Worm (Caenorhabditis elegans) whole organism, mixed stage, embryonic: ENCODE measurements around the gene T10C6.10.

Experiments
- M03D4.4 ChIP-seq: sonication (generic microtip); optimal IDR thresholded peaks from 2 replicates; lab custom pipeline; 2017; ENCODE audit warnings: mild to moderate bottlenecking, missing genetic modification characterization, missing compliant biosample characterization
- bed-3 ChIP-seq: fragments of 200-800 bp; sonication (Bioruptor generic); optimal IDR thresholded peaks from 3 replicates; lab custom pipeline; 2018; ENCODE audit warnings: mild to moderate bottlenecking, missing genetic modification characterization, moderate library complexity, missing compliant biosample characterization
- blmp-1 ChIP-seq: fragments of 150-350 bp; optimal IDR thresholded peaks from 2 replicates; lab custom pipeline; 2014; ENCODE audit warnings: missing biosample characterization, missing genetic modification characterization
- ceh-39 ChIP-seq: fragments of 150-350 bp; optimal IDR thresholded peaks from 2 replicates; lab custom pipeline; 2014; ENCODE audit warnings: missing biosample characterization, missing genetic modification characterization
- ceh-83 ChIP-seq: fragments of 200-800 bp; sonication (Bioruptor generic); optimal IDR thresholded peaks from 2 replicates; lab custom pipeline; 2018; ENCODE audit warnings: mild to moderate bottlenecking, missing genetic modification characterization, missing compliant biosample characterization
- ces-1 ChIP-seq: fragments of 150-350 bp; optimal IDR thresholded peaks from 2 replicates; lab custom pipeline; 2014; ENCODE audit warnings: missing biosample characterization, missing genetic modification reagents, missing genetic modification characterization
- cnd-1 ChIP-seq: fragments of 200-800 bp; sonication (Bioruptor generic); optimal IDR thresholded peaks from 2 replicates; lab custom pipeline; 2018; ENCODE audit warnings: mild to moderate bottlenecking, missing genetic modification characterization, missing compliant biosample characterization
- drap-1 ChIP-seq: fragments of 200-800 bp; sonication (Bioruptor generic); optimal IDR thresholded peaks from 3 replicates; lab custom pipeline; 2018; ENCODE audit warnings: mild to moderate bottlenecking, missing genetic modification characterization, missing compliant biosample characterization
- elt-1 ChIP-seq: sonication (generic microtip); optimal IDR thresholded peaks from 2 replicates; lab custom pipeline; 2017; ENCODE audit warnings: missing genetic modification characterization, mild to moderate bottlenecking, missing compliant biosample characterization, antibody characterized with exemption, moderate library complexity, borderline replicate concordance; ENCODE audit not compliant: insufficient read depth
- elt-3 ChIP-seq: fragments of 150-350 bp; optimal IDR thresholded peaks from 2 replicates; lab custom pipeline; 2014; ENCODE audit warnings: missing biosample characterization, missing genetic modification characterization
- flh-1 ChIP-seq: fragments of 200-800 bp; sonication (Bioruptor generic); optimal IDR thresholded peaks from 2 replicates; lab custom pipeline; 2018; ENCODE audit warnings: mild to moderate bottlenecking, missing genetic modification characterization, moderate library complexity, missing compliant biosample characterization
- ham-2 ChIP-seq: fragments of 200-800 bp; sonication (Bioruptor generic); optimal IDR thresholded peaks from 2 replicates; lab custom pipeline; 2018; ENCODE audit warnings: mild to moderate bottlenecking, missing genetic modification characterization, missing compliant biosample characterization
- hlh-1 ChIP-seq: fragments of 150-350 bp; optimal IDR thresholded peaks from 2 replicates; lab custom pipeline; 2014; ENCODE audit warnings: missing biosample characterization, missing genetic modification reagents, missing genetic modification characterization
- lin-13 ChIP-seq: fragments of 150-350 bp; optimal IDR thresholded peaks from 2 replicates; lab custom pipeline; 2014; ENCODE audit warnings: missing biosample characterization, missing genetic modification characterization
- lin-32 ChIP-seq: fragments of 200-800 bp; sonication (Bioruptor generic); optimal IDR thresholded peaks from 2 replicates; lab custom pipeline; 2018; ENCODE audit warnings: mild to moderate bottlenecking, missing genetic modification characterization, missing compliant biosample characterization
- lsy-2 ChIP-seq: fragments of 150-350 bp; optimal IDR thresholded peaks from 2 replicates; lab custom pipeline; 2014; ENCODE audit warnings: missing biosample characterization, missing genetic modification characterization
- mab-5 ChIP-seq: fragments of 150-350 bp; optimal IDR thresholded peaks from 2 replicates; lab custom pipeline; 2014; ENCODE audit warnings: missing biosample characterization, missing genetic modification characterization
- mep-1 ChIP-seq: fragments of 150-350 bp; optimal IDR thresholded peaks from 2 replicates; lab custom pipeline; 2017; ENCODE audit warnings: missing biosample characterization, missing genetic modification reagents, missing genetic modification characterization, inconsistent platforms
- mls-2 ChIP-seq: sonication (generic microtip); optimal IDR thresholded peaks from 2 replicates; lab custom pipeline; 2016; ENCODE audit warnings: mild to moderate bottlenecking, missing genetic modification characterization, moderate library complexity, missing compliant biosample characterization
- nhr-12 ChIP-seq: fragments of 150-350 bp; optimal IDR thresholded peaks from 2 replicates; lab custom pipeline; 2014; ENCODE audit warnings: missing biosample characterization, missing genetic modification characterization
- nhr-2 ChIP-seq: fragments of 150-350 bp; optimal IDR thresholded peaks from 2 replicates; lab custom pipeline; 2014; ENCODE audit warnings: missing biosample characterization, missing genetic modification characterization
- nhr-237 ChIP-seq: fragments of 150-350 bp; optimal IDR thresholded peaks from 2 replicates; lab custom pipeline; 2014; ENCODE audit warnings: missing biosample characterization, missing genetic modification characterization
- nhr-28 ChIP-seq: fragments of 150-350 bp; optimal IDR thresholded peaks from 2 replicates; lab custom pipeline; 2014; ENCODE audit warnings: missing biosample characterization, missing genetic modification characterization
- nhr-76 ChIP-seq: sonication (generic microtip); optimal IDR thresholded peaks from 2 replicates; lab custom pipeline; 2017; ENCODE audit warnings: missing biosample characterization, missing genetic modification characterization
- pha-4 ChIP-seq: fragments of 150-350 bp; optimal IDR thresholded peaks from 2 replicates; lab custom pipeline; 2018; ENCODE audit warnings: missing biosample characterization, missing genetic modification reagents, missing genetic modification characterization
- sem-2 ChIP-seq: fragments of 200-800 bp; sonication (Bioruptor generic); optimal IDR thresholded peaks from 2 replicates; lab custom pipeline; 2018; ENCODE audit warnings: mild to moderate bottlenecking, missing genetic modification characterization, missing compliant biosample characterization
- snpc-4 ChIP-seq: fragments of 150-350 bp; optimal IDR thresholded peaks from 2 replicates; lab custom pipeline; 2014; ENCODE audit warnings: missing biosample characterization, missing genetic modification characterization
- sptf-1 ChIP-seq: sonication (generic microtip); optimal IDR thresholded peaks from 2 replicates; lab custom pipeline; 2017; ENCODE audit warnings: mild to moderate bottlenecking, missing genetic modification characterization, moderate library complexity, missing compliant biosample characterization
- unc-120 ChIP-seq: sonication (generic microtip); optimal IDR thresholded peaks from 2 replicates; lab custom pipeline; 2017; ENCODE audit warnings: missing genetic modification characterization, missing compliant biosample characterization; ENCODE audit not compliant: poor library complexity, severe bottlenecking
- unc-39 ChIP-seq: fragments of 150-350 bp; optimal IDR thresholded peaks from 2 replicates; lab custom pipeline; 2014; ENCODE audit warnings: missing biosample characterization, missing genetic modification characterization
- unc-62 ChIP-seq: fragments of 150-350 bp; optimal IDR thresholded peaks from 2 replicates; lab custom pipeline; 2014; ENCODE audit warnings: missing biosample characterization, missing genetic modification reagents, missing genetic modification characterization
- zip-8 ChIP-seq: fragments of 150-350 bp; optimal IDR thresholded peaks from 2 replicates; lab custom pipeline; 2014; ENCODE audit warnings: missing biosample characterization, missing genetic modification characterization

T10C6.10 gene

DNA sequence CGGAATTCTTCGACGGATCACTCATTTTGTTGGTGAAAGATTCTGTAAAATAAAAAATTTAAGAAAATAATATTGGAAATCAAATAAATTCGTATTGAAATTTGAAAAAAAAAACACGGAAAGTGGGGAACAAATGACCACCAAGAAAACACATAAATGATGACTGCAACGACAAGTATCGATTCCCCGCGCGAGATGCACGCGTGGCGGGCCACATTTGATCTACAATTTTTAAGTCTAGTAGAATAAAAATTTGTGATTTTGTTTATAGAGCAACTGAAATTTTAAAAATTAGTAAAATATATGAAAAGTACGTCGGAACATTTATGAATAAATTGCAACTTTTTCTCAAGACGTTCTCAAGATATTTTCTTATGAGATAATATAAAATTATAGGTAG is 18.8 kb downstream of the T10C6.10 start, which contains the start of gene F14H3.4:
Gene F14H3.4 (minus strand): TSS at position 42 of the 400 bp plus-strand sequence.
- TF ChIP-seq unc-62 (GFP tag; lab: Kevin White, UChicago), result no peak
- TF ChIP-seq cnd-1 (tag; lab: Kevin White, UChicago), result no peak
- no peak for TF ChIP-seq blmp-1
- no peak for TF ChIP-seq mep-1
- no peak for TF ChIP-seq pha-4 (tag; lab: Kevin White, UChicago)
- TF ChIP-seq lin-13, result no peak

DNA sequence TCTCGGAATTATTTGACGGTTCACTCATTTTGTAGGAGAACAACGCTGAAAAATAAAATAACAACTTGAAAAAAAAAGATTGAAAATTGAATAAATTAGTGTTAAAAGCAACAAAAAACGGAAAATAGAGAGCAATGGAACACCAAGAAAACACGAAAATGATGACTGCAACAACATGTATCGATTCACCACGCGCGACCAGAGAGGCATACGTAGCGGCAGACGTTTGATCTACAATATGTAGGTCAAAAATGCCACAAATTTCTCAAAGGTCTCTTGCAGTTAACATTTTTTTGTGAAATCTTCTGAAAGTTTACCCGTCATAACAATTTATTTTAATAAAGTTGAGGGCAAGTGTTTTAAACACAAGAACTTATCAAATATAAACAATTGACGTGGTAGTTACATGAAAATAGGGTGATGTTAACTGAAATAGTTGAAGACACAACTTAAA is 20.8 kb downstream of the T10C6.10 start, which contains the start of gene F14H3.5:
Gene F14H3.5 (minus strand): TSS at position 51 of the 454 bp plus-strand sequence.
- TF ChIP-seq mab-5 (tag; lab: Kevin White, UChicago) (no peak), pha-4 (tag; lab: Kevin White, UChicago) (no peak), M03D4.4 (tag; lab: Kevin White, UChicago) (no peak), lin-32 (GFP tag; lab: Kevin White, UChicago) (no peak), nhr-12 (tag; lab: Kevin White, UChicago) (no peak), elt-3 (tag; lab: Kevin White, UChicago) (no peak), nhr-2 (tag; lab: Kevin White, UChicago) (no peak), nhr-76 (no peak), drap-1 (no peak), mls-2 (tag; lab: Kevin White, UChicago) (no peak), nhr-28 (no peak), elt-1 (tag; lab: Kevin White, UChicago) (no peak)

DNA sequence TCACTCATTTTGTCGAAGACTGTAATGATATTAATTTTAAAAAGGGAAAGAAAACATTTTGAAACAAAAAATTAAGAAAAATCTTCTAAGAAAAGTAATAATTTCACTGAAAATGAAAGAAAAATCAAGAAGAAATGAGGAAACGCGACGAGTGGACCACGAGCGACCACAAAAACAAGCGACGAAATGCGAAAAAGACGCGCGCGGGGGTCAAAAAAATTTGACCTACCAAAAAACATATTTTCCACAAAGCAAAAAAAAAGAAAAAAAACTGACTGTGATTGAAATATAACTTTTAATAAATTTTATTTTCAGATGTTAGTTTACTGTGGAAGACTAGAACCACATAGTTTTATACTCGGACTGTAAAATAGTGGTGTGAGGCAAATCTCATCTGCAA is 22.7 kb downstream of the T10C6.10 start, which contains the start of gene F14H3.6:
Gene F14H3.6 (minus strand): TSS at position 22 of the 400 bp plus-strand sequence.
- TF ChIP-seq flh-1 (GFP tag; lab: Kevin White, UChicago) (no peak), nhr-76 (no peak), lsy-2 (no peak), nhr-28 (no peak), nhr-237 (tag; lab: Kevin White, UChicago) (no peak), lin-13 (no peak), bed-3 (no peak), blmp-1 (no peak), ces-1 (GFP tag; lab: Kevin White, UChicago) (no peak), hlh-1 (tag; lab: Kevin White, UChicago) (no peak), ceh-39 (no peak), unc-62 (GFP tag; lab: Kevin White, UChicago) (no peak), mab-5 (tag; lab: Kevin White, UChicago) (no peak)

DNA sequence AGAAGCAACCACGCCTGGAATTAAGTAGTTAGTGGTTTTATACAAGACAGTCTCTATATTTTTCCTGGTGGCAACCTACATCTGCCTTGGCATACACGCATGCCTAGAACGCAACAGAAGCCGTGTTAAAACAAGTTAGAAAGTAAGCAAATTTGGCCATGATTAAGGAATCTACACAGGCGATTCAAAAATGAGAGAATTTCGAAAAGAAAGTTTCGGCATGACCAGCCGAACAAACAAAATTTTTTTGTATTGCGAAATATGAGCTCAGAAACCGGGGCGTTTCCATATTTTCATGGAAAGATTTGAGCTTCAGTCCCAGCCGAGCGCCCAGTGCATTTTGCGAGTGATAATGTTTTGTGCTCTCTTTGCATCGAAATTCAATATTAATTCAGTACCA is 23.9 kb downstream of the T10C6.10 start, which contains the start of gene F14H3.15:
Gene F14H3.15 (minus strand): TSS at position 101 of the 400 bp plus-strand sequence.
- TF ChIP-seq ceh-83 (GFP tag; lab: Kevin White, UChicago) (no peak), flh-1 (GFP tag; lab: Kevin White, UChicago) (no peak), sptf-1 (tag; lab: Kevin White, UChicago) (no peak), sem-2 (no peak), bed-3 (no peak), unc-62 (GFP tag; lab: Kevin White, UChicago) (no peak), cnd-1 (tag; lab: Kevin White, UChicago) (no peak), nhr-12 (tag; lab: Kevin White, UChicago) (no peak)
- TF ChIP-seq, all 35 proteins: peak for 0

DNA sequence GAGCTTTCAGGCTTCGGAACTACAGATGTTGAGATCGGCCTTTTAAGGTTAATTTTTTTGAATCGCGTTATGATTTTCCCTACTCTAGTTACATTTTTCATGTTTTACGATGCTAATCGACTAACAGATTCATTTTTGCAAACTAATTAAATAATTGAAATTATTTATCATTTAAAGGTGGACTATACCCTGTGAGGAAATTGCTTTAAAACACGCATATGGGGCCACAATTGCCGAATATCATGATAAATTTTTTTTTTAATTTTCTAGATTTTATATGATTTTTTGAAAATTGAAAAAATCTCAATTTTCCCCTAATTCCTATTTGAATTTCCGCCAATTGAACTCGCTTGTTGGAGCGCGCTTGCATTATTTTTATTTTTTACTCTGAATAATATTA is 25.8 kb downstream of the T10C6.10 start, which contains the start of gene fbxa-100:
Gene fbxa-100 (minus strand): TSS at position 101 of the 400 bp plus-strand sequence.
- no peak for TF ChIP-seq unc-120 (tag; lab: Kevin White, UChicago)
- TF ChIP-seq blmp-1, result no peak
- no peak for TF ChIP-seq sptf-1 (tag; lab: Kevin White, UChicago)
- TF ChIP-seq unc-39, result no peak
- TF ChIP-seq ceh-83 (GFP tag; lab: Kevin White, UChicago), result no peak

DNA sequence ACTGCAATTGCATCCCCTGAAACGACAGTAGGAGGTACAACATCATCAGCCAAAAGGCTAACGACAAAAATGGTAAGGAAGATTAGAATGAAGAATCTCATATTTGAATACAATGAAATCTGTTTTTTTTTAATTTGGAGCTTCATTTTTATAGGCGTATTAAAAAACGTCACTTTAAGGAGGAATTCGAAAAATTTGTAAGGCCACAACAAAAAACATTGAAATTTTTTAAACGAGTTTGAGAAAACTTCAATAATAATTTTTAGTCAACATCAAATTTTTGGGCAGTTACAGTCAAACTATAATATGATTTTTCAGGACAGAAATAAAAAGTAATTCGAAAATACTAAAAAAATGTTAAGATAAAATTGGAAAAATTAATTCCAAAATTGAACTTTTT is 26.6 kb downstream of the T10C6.10 start, which contains the start of gene F14H3.14:
Gene F14H3.14 (minus strand): TSS at position 101 of the 400 bp plus-strand sequence.
- no peak for TF ChIP-seq sptf-1 (tag; lab: Kevin White, UChicago)
- no peak for TF ChIP-seq snpc-4 (tag; lab: Kevin White, UChicago)
- TF ChIP-seq M03D4.4 (tag; lab: Kevin White, UChicago), result no peak
- no peak for TF ChIP-seq bed-3
- TF ChIP-seq nhr-76, result no peak
- TF ChIP-seq ham-2 (GFP tag; lab: Kevin White, UChicago), result no peak
- no peak for TF ChIP-seq zip-8 (tag; lab: Kevin White, UChicago)
- no peak for TF ChIP-seq blmp-1
- no peak for TF ChIP-seq mep-1
- no peak for TF ChIP-seq ces-1 (GFP tag; lab: Kevin White, UChicago)
- no peak for TF ChIP-seq lin-32 (GFP tag; lab: Kevin White, UChicago)
- TF ChIP-seq mab-5 (tag; lab: Kevin White, UChicago), result no peak
- no peak for TF ChIP-seq lin-13
- TF ChIP-seq elt-3 (tag; lab: Kevin White, UChicago), result no peak
- TF ChIP-seq pha-4 (tag; lab: Kevin White, UChicago), result no peak
